Worm (Caenorhabditis elegans): Measurements from ENCODE around the gene srw-145.

The srw-145 gene

DNA sequence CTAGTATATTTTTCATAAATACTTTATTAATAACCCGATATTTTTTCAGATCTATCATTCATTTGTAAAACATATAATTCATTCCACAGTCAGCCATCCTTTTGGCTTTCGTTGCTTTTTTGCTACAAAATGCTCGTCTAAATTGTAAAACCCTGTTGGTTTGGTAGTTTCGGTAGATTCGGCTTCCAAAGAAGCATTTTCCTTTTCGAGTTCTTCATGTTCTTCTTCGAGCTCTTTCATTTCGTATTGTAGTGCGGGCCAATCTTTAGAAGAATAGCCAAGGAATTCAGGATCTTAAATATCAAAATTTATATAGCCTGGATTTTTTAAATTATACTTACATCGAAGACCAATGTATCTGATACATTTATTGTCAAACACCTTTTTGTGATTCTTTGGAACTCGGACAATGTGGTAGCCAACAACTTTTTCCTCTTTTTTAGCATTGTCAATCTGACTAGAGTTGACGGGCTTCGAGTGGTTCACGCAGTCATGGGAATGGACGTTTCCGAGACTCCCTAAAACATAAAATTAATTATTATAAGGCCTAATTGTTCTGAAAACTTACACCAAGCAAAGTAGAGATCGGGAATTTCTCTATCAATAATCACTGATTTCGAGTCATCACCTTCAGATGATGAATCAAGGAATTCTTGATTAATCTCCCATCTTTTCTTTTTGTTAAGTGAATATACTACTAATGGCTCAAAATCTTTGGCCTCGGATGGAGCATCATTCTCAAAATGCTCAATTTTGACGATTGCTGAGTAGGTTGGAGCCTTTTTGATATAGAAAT, 28.6 kb upstream of the srw-145 start (continued):
- TF ChIP-seq hmg-20 (GFP tag; IDR thresholded peaks at IDR 0.05) (no peak), zim-3 (tag; optimal IDR thresholded peaks at IDR 0.05) (no peak), nhr-179 (tag; optimal IDR thresholded peaks at IDR 0.05) (no peak), ztf-26 (tag; optimal IDR thresholded peaks at IDR 0.05) (no peak), F55B11.4 (tag; optimal IDR thresholded peaks at IDR 0.05; ENCODE audit: borderline replicate concordance, insufficient read depth) (no peak), lir-1 (GFP tag; conservative IDR thresholded peaks at IDR 0.05) (no peak), K11D2.4 (GFP tag; IDR thresholded peaks at IDR 0.05) (peak; percentile 45), let-526 (GFP tag; IDR thresholded peaks at IDR 0.05) (no peak), hrde-1 (tag; optimal IDR thresholded peaks at IDR 0.05; ENCODE audit: borderline replicate concordance) (no peak), hmg-1.2 (GFP tag; IDR thresholded peaks at IDR 0.05) (no peak), attf-3 (GFP tag; conservative IDR thresholded peaks at IDR 0.05) (0 out of 2 replicates have a peak, but pooled peaks have one; percentile 8), Y67H2A.10 (GFP tag; conservative IDR thresholded peaks at IDR 0.05) (no peak), xnd-1 (tag; optimal IDR thresholded peaks at IDR 0.05) (no peak), madf-8 (GFP tag; conservative IDR thresholded peaks at IDR 0.05) (no peak), aptf-3 (GFP tag; IDR thresholded peaks at IDR 0.05) (no peak), unc-62 (GFP tag; optimal IDR thresholded peaks at IDR 0.05) (no peak), ekl-4 (GFP tag; IDR thresholded peaks at IDR 0.05) (no peak; the same call in 1 of the 2 replicates), F22D6.2 (tag; optimal IDR thresholded peaks at IDR 0.05) (no peak), ztf-25 (GFP tag; IDR thresholded peaks at IDR 0.05) (no peak), hsf-1 (GFP tag; IDR thresholded peaks at IDR 0.05) (no peak), egl-18 (GFP tag; IDR thresholded peaks at IDR 0.05) (no peak), lag-1 (GFP tag; IDR thresholded peaks at IDR 0.05) (no peak), rcor-1 (GFP tag; IDR thresholded peaks at IDR 0.05) (no peak), hlh-26 (GFP tag; conservative IDR thresholded peaks at IDR 0.05) (no peak), egrh-3 (GFP tag; IDR thresholded peaks at IDR 0.05) (no peak), lsy-27 (tag; optimal IDR thresholded peaks at IDR 0.05; ENCODE audit: borderline replicate concordance, insufficient read depth) (no peak), C06A6.2 (GFP tag; conservative IDR thresholded peaks at IDR 0.05) (no peak), F49E8.2 (tag; optimal IDR thresholded peaks at IDR 0.05; ENCODE audit: insufficient read depth) (no peak), ccch-3 (GFP tag; optimal IDR thresholded peaks at IDR 0.05) (no peak), nfyb-1 (GFP tag; IDR thresholded peaks at IDR 0.05) (peak; percentile 64), nhr-120 (GFP tag; IDR thresholded peaks at IDR 0.05) (no peak), nhr-80 (tag; optimal IDR thresholded peaks at IDR 0.05) (no peak), attf-5 (GFP tag; optimal IDR thresholded peaks at IDR 0.05) (no peak), ztf-6 (GFP tag; IDR thresholded peaks at IDR 0.05) (no peak), ztf-3 (GFP tag; optimal IDR thresholded peaks at IDR 0.05) (peak; percentile 41), F23B12.7 (tag; optimal IDR thresholded peaks at IDR 0.05; ENCODE audit: insufficient read depth) (no peak), nhr-90 (tag; optimal IDR thresholded peaks at IDR 0.05) (no peak), egl-44 (GFP tag; IDR thresholded peaks at IDR 0.05) (no peak), lin-54 (GFP tag; optimal IDR thresholded peaks at IDR 0.05) (no peak), gei-17 (GFP tag; optimal IDR thresholded peaks at IDR 0.05) (no peak), ceh-91 (GFP tag; IDR thresholded peaks at IDR 0.05) (no peak), pbrm-1 (GFP tag; IDR thresholded peaks at IDR 0.05) (no peak; the same call in 1 of the 2 replicates), dpl-1 (GFP tag; optimal IDR thresholded peaks at IDR 0.05) (no peak), ama-1 (optimal IDR thresholded peaks at IDR 0.05) (peak; percentile 53), ama-1 (GFP tag; optimal IDR thresholded peaks at IDR 0.05) (no peak), tlf-1 (GFP tag; optimal IDR thresholded peaks at IDR 0.05) (no peak), K12H6.12 (tag; optimal IDR thresholded peaks at IDR 0.05) (no peak), F33H1.4 (GFP tag; IDR thresholded peaks at IDR 0.05) (no peak)
